Fruit fly (Drosophila melanogaster): Measurements from ENCODE around the gene Osi4.

DNA sequence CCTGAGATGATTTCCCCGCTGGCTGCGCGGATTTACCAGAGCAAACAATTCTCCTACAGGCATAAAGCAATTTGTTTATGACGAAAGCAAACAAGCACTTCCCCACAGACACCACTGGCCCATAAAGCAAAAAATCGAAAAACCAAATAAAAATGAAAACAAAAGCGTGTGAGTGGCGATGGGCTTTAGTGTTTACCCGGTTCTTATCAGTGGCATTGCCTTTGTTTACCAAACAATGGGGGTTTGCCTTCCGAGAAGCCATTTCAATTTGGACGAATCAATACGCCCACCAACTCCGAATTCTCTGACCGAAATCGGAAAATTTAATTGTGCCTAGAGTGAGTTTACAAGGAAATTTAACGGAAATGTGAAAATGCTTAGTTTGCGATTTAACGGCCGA is 39.1 kb downstream of the Osi4 start:
- TF ChIP-seq CG8478 (optimal IDR thresholded peaks at IDR 0.05) (no peak), CTCF (optimal IDR thresholded peaks at IDR 0.05) (no peak)

Measured in S2 (cell line).